Fruit fly (Drosophila melanogaster) whole organism, embryonic: ENCODE results near the gene spg.

Experiments
- Blimp-1 ChIP-seq: fragments of 200-800 bp; sonication (Bioruptor generic); optimal IDR thresholded peaks from 3 replicates; lab custom pipeline; 2018; ENCODE audit warnings: missing biosample characterization, missing genetic modification characterization, mild to moderate bottlenecking, moderate library complexity, missing genetic modification reagents
- C15 ChIP-seq: fragments of 200-800 bp; sonication (Bioruptor generic); IDR thresholded peaks from 3 replicates; pipeline ENCODE4 v1.3.6; 2022; ENCODE audit warnings: missing biosample characterization, missing genetic modification characterization
- CG1024 ChIP-seq: fragments of 200-800 bp; sonication (Bioruptor generic); IDR thresholded peaks from 2 replicates; pipeline ENCODE4 v1.3.6; 2022; ENCODE audit warnings: missing biosample characterization, missing genetic modification characterization
- CG10366 ChIP-seq: fragments of 200-800 bp; sonication (Bioruptor generic); IDR thresholded peaks from 2 replicates; pipeline ENCODE4 v1.3.6; 2022; ENCODE audit warnings: missing biosample characterization, missing genetic modification characterization
- CG12236 ChIP-seq: fragments of 200-800 bp; sonication (Bioruptor generic); optimal IDR thresholded peaks from 2 replicates; lab custom pipeline; 2016; ENCODE audit warnings: missing biosample characterization, missing genetic modification characterization
- CG13775 ChIP-seq: fragments of 200-800 bp; sonication (Bioruptor generic); optimal IDR thresholded peaks from 3 replicates; lab custom pipeline; 2017; ENCODE audit warnings: missing biosample characterization, mild to moderate bottlenecking, missing genetic modification characterization
- CG13894 ChIP-seq: fragments of 200-800 bp; sonication (Bioruptor generic); optimal IDR thresholded peaks from 3 replicates; lab custom pipeline; 2018; ENCODE audit warnings: missing biosample characterization, mild to moderate bottlenecking, missing genetic modification characterization, moderate library complexity
- CG1647 ChIP-seq: fragments of 200-800 bp; sonication (Bioruptor generic); optimal IDR thresholded peaks from 3 replicates; lab custom pipeline; 2016; ENCODE audit warnings: missing biosample characterization, missing genetic modification characterization
- CG16863 ChIP-seq: fragments of 200-800 bp; sonication (Bioruptor generic); optimal IDR thresholded peaks from 3 replicates; lab custom pipeline; 2016; ENCODE audit warnings: missing biosample characterization, missing genetic modification characterization
- CG17612 ChIP-seq: fragments of 200-800 bp; sonication (Bioruptor generic); IDR thresholded peaks from 2 replicates; pipeline ENCODE4 v1.3.6; 2022; ENCODE audit warnings: missing biosample characterization, missing genetic modification characterization
- CG18262 ChIP-seq: fragments of 200-800 bp; optimal IDR thresholded peaks from 3 replicates; lab custom pipeline; 2019; ENCODE audit warnings: missing biosample characterization, mild to moderate bottlenecking, missing genetic modification characterization, moderate library complexity
- CG4707 ChIP-seq: fragments of 200-800 bp; sonication (Bioruptor generic); optimal IDR thresholded peaks from 2 replicates; lab custom pipeline; 2018; ENCODE audit warnings: missing biosample characterization, mild to moderate bottlenecking, missing genetic modification characterization, moderate library complexity
- CG5953 ChIP-seq: fragments of 200-800 bp; sonication (Bioruptor generic); IDR thresholded peaks from 2 replicates; pipeline ENCODE4 v1.3.6; 2022; ENCODE audit warnings: missing biosample characterization, missing genetic modification characterization
- CG6175 ChIP-seq: fragments of 200-800 bp; sonication (Bioruptor generic); IDR thresholded peaks from 3 replicates; pipeline ENCODE4 v1.3.6; 2022; ENCODE audit warnings: missing biosample characterization, missing genetic modification characterization
- CG6813 ChIP-seq: fragments of 200-800 bp; sonication (Bioruptor generic); optimal IDR thresholded peaks from 2 replicates; lab custom pipeline; 2017; ENCODE audit warnings: missing biosample characterization, missing genetic modification characterization, mild to moderate bottlenecking, moderate library complexity, missing genetic modification reagents
- CG8924 ChIP-seq: fragments of 200-800 bp; optimal IDR thresholded peaks from 3 replicates; lab custom pipeline; 2019; ENCODE audit warnings: missing biosample characterization, mild to moderate bottlenecking, missing genetic modification characterization, moderate library complexity
- D19B ChIP-seq: fragments of 200-800 bp; sonication (Bioruptor generic); optimal IDR thresholded peaks from 2 replicates; lab custom pipeline; 2017; ENCODE audit warnings: missing biosample characterization, mild to moderate bottlenecking, missing genetic modification characterization
- Ets97D ChIP-seq: fragments of 200-800 bp; sonication (Bioruptor generic); optimal IDR thresholded peaks from 3 replicates; lab custom pipeline; 2016; ENCODE audit warnings: missing biosample characterization, missing genetic modification characterization
- Fer2 ChIP-seq: fragments of 200-800 bp; sonication (Bioruptor generic); optimal IDR thresholded peaks from 2 replicates; lab custom pipeline; 2018; ENCODE audit warnings: missing biosample characterization, mild to moderate bottlenecking, missing genetic modification characterization, moderate library complexity
- HLH3B ChIP-seq: fragments of 200-800 bp; sonication (Bioruptor generic); IDR thresholded peaks from 2 replicates; pipeline ENCODE4 v1.3.6; 2022; ENCODE audit warnings: missing biosample characterization, missing genetic modification characterization
- NC2α ChIP-seq: fragments of 200-800 bp; sonication (Bioruptor generic); optimal IDR thresholded peaks from 2 replicates; lab custom pipeline; 2016; ENCODE audit warnings: missing biosample characterization, missing genetic modification characterization
- Nf-YC ChIP-seq: fragments of 200-800 bp; optimal IDR thresholded peaks from 3 replicates; lab custom pipeline; 2019; ENCODE audit warnings: missing biosample characterization, mild to moderate bottlenecking, missing genetic modification characterization, moderate library complexity
- Sox102F ChIP-seq: fragments of 200-800 bp; sonication (Bioruptor generic); optimal IDR thresholded peaks from 2 replicates; lab custom pipeline; 2018; ENCODE audit warnings: missing biosample characterization, mild to moderate bottlenecking, missing genetic modification characterization, moderate library complexity
- Tbp ChIP-seq: fragments of >200 bp; optimal IDR thresholded peaks from 2 replicates; lab custom pipeline; 2018; ENCODE audit warnings: missing biosample characterization, missing genetic modification characterization
- ac ChIP-seq: fragments of 200-800 bp; sonication (Bioruptor generic); optimal IDR thresholded peaks from 3 replicates; lab custom pipeline; 2017; ENCODE audit warnings: missing biosample characterization, mild to moderate bottlenecking, missing genetic modification characterization
- bowl ChIP-seq: fragments of 200-800 bp; sonication (Bioruptor generic); IDR thresholded peaks from 2 replicates; pipeline ENCODE4 v1.3.6; 2022; ENCODE audit warnings: missing biosample characterization, missing genetic modification characterization
- br ChIP-seq: fragments of >200 bp; optimal IDR thresholded peaks from 2 replicates; lab custom pipeline; 2017
- cato ChIP-seq: fragments of 200-800 bp; sonication (Bioruptor generic); optimal IDR thresholded peaks from 2 replicates; lab custom pipeline; 2016; ENCODE audit warnings: missing biosample characterization, missing genetic modification characterization, borderline replicate concordance
- caup ChIP-seq: fragments of 200-800 bp; sonication (Bioruptor generic); optimal IDR thresholded peaks from 3 replicates; lab custom pipeline; 2017; ENCODE audit warnings: missing biosample characterization, mild to moderate bottlenecking, missing genetic modification characterization, moderate library complexity; ENCODE audit not compliant: severe bottlenecking
- chinmo ChIP-seq: fragments of 200-800 bp; sonication (Bioruptor generic); IDR thresholded peaks from 4 replicates; pipeline ENCODE4 v1.3.6; 2022; ENCODE audit warnings: missing biosample characterization, missing genetic modification characterization; ENCODE audit not compliant: partially characterized antibody
- corto ChIP-seq: fragments of 200-800 bp; sonication (Bioruptor generic); optimal IDR thresholded peaks from 2 replicates; lab custom pipeline; 2016; ENCODE audit warnings: missing biosample characterization, mild to moderate bottlenecking, missing genetic modification characterization, moderate library complexity
- fd96Cb ChIP-seq: fragments of 200-800 bp; sonication (Bioruptor generic); optimal IDR thresholded peaks from 2 replicates; lab custom pipeline; 2018; ENCODE audit warnings: missing biosample characterization, mild to moderate bottlenecking, missing genetic modification characterization, moderate library complexity
- gem ChIP-seq: fragments of 200-800 bp; sonication (Bioruptor generic); optimal IDR thresholded peaks from 2 replicates; lab custom pipeline; 2019; ENCODE audit warnings: missing biosample characterization, mild to moderate bottlenecking, missing genetic modification characterization, moderate library complexity
- gt ChIP-seq: fragments of 200-800 bp; sonication (Bioruptor generic); IDR thresholded peaks from 2 replicates; pipeline ENCODE4 v1.3.6; 2022; ENCODE audit warnings: missing biosample characterization, missing genetic modification characterization
- kni ChIP-seq: fragments of 200-800 bp; sonication (Bioruptor generic); optimal IDR thresholded peaks from 3 replicates; lab custom pipeline; 2017; ENCODE audit warnings: mild to moderate bottlenecking, missing biosample characterization, missing genetic modification reagents, missing genetic modification characterization
- knrl ChIP-seq: fragments of 200-800 bp; sonication (Bioruptor generic); IDR thresholded peaks from 3 replicates; pipeline ENCODE4 v1.3.6; 2022; ENCODE audit warnings: missing biosample characterization, missing genetic modification characterization; ENCODE audit not compliant: partially characterized antibody
- lola ChIP-seq, 3 experiments: fragments of >200 bp in 2 of 3; fragments of 200-800 bp in 1 of 3; sonication (Bioruptor generic) in 1 of 3; optimal IDR thresholded peaks; 2 replicates each; lab custom pipeline; 2017 to 2019; ENCODE audit warnings: missing biosample characterization in 3 of 3, missing genetic modification characterization in 3 of 3, mild to moderate bottlenecking in 1 of 3, moderate library complexity in 1 of 3
- maf-S ChIP-seq: fragments of 200-800 bp; sonication (Bioruptor generic); optimal IDR thresholded peaks from 2 replicates; lab custom pipeline; 2016; ENCODE audit warnings: missing biosample characterization, missing genetic modification characterization
- psq ChIP-seq: fragments of 200-800 bp; sonication (Bioruptor generic); optimal IDR thresholded peaks from 2 replicates; lab custom pipeline; 2017; ENCODE audit warnings: missing biosample characterization, missing genetic modification characterization
- ranshi ChIP-seq: fragments of 200-800 bp; sonication (Bioruptor generic); IDR thresholded peaks from 2 replicates; pipeline ENCODE4 v1.3.6; 2022; ENCODE audit warnings: missing biosample characterization, missing genetic modification characterization
- rib ChIP-seq: fragments of 200-800 bp; sonication (Bioruptor generic); IDR thresholded peaks from 2 replicates; pipeline ENCODE4 v1.3.6; 2022; ENCODE audit warnings: missing biosample characterization, missing genetic modification characterization
- seq ChIP-seq: fragments of 200-800 bp; sonication (Bioruptor generic); IDR thresholded peaks from 2 replicates; pipeline ENCODE4 v1.3.6; 2022; ENCODE audit warnings: missing biosample characterization, missing genetic modification characterization
- slp2 ChIP-seq: fragments of 200-800 bp; sonication (Bioruptor generic); optimal IDR thresholded peaks from 2 replicates; lab custom pipeline; 2016; ENCODE audit warnings: missing biosample characterization, missing genetic modification characterization
- sr ChIP-seq: fragments of 200-800 bp; sonication (Bioruptor generic); IDR thresholded peaks from 3 replicates; pipeline ENCODE4 v1.3.6; 2022; ENCODE audit warnings: missing biosample characterization, missing genetic modification characterization
- stwl ChIP-seq: fragments of 200-800 bp; sonication (Bioruptor generic); optimal IDR thresholded peaks from 3 replicates; lab custom pipeline; 2018; ENCODE audit warnings: missing biosample characterization, mild to moderate bottlenecking, missing genetic modification characterization, moderate library complexity
- tgo ChIP-seq: fragments of 200-800 bp; sonication (Bioruptor generic); IDR thresholded peaks from 3 replicates; pipeline ENCODE4 v1.3.6; 2022; ENCODE audit warnings: missing biosample characterization, missing genetic modification characterization
- trem ChIP-seq: fragments of 200-800 bp; optimal IDR thresholded peaks from 3 replicates; lab custom pipeline; 2019; ENCODE audit warnings: missing biosample characterization, mild to moderate bottlenecking, missing genetic modification characterization, moderate library complexity
- z ChIP-seq: fragments of 200-800 bp; sonication (Bioruptor generic); IDR thresholded peaks from 3 replicates; pipeline ENCODE4 v1.3.6; 2022; ENCODE audit warnings: missing biosample characterization, missing genetic modification characterization
- zf30C ChIP-seq: fragments of 200-800 bp; sonication (Bioruptor generic); optimal IDR thresholded peaks from 3 replicates; lab custom pipeline; 2018; ENCODE audit warnings: missing biosample characterization, mild to moderate bottlenecking, missing genetic modification characterization

Gene spg

dm6 chr3R:28844611-28845376, at the start of gene spg, which contains the start of gene Apc:
Gene spg, plus strand, starts transcription at chr3R:28845270.
Gene Apc, minus strand, starts transcription at chr3R:28844748.
- peak; percentile 10 for TF ChIP-seq CG16863
- TF ChIP-seq slp2 (GFP tag; lab: Kevin White, UChicago): peak; percentile 17
- TF ChIP-seq CG6175: no peak
- peak; percentile 59 for TF ChIP-seq caup (GFP tag; lab: Kevin White, UChicago)
- peak; percentile 37 for TF ChIP-seq cato
- peak; percentile 71 for TF ChIP-seq CG4707 (GFP tag; lab: Kevin White, UChicago)
- peak in 1 of 3 experiments; percentile 43 for TF ChIP-seq lola (GFP tag; optimal IDR thresholded peaks at IDR 0.05; lab: Kevin White, UChicago)
- peak; percentile 63 for TF ChIP-seq Ets97D
- TF ChIP-seq CG1024: no peak
- peak; percentile 2 for TF ChIP-seq fd96Cb (tag; lab: Kevin White, UChicago)
- peak; percentile 44 for TF ChIP-seq CG18262 (tag; lab: Kevin White, UChicago)
- peak; percentile 32; the same call in 1 of the 2 replicates for TF ChIP-seq HLH3B (GFP tag; lab: Robert Waterston, UW)
- 0 out of 4 replicates have a peak, but pooled peaks have one; percentile 17 for TF ChIP-seq chinmo
- no peak for TF ChIP-seq CG17612
- TF ChIP-seq CG13894 (tag; lab: Kevin White, UChicago): peak; percentile 33
- no peak for TF ChIP-seq CG12236 (GFP tag; lab: Kevin White, UChicago)
- TF ChIP-seq CG1647 (GFP tag; lab: Kevin White, UChicago): no peak
- TF ChIP-seq ranshi: peak; percentile 50; the same call in 1 of the 2 replicates
- no peak for TF ChIP-seq psq
- TF ChIP-seq tgo: no peak
- no peak for TF ChIP-seq zf30C (GFP tag; lab: Kevin White, UChicago)
- 0 out of 2 replicates have a peak, but pooled peaks have one; percentile 40 for TF ChIP-seq seq (GFP tag; lab: Robert Waterston, UW)
- TF ChIP-seq D19B (GFP tag; lab: Kevin White, UChicago): no peak
- TF ChIP-seq rib (GFP tag; lab: Robert Waterston, UW): peak; percentile 78
- no peak for TF ChIP-seq gt
- TF ChIP-seq ac (GFP tag; lab: Kevin White, UChicago): peak; percentile 8
- TF ChIP-seq Tbp (GFP tag; lab: Kevin White, UChicago): peak; percentile 92
- no peak; the same call in 1 of the 2 replicates for TF ChIP-seq bowl (GFP tag; lab: Robert Waterston, UW)
- peak; percentile 75; the same call in 2 of the 3 replicates for TF ChIP-seq sr
- TF ChIP-seq stwl (tag; lab: Kevin White, UChicago): peak; percentile 34
- peak; percentile 11 for TF ChIP-seq CG8924
- peak; percentile 80 for TF ChIP-seq knrl
- TF ChIP-seq C15 (GFP tag; lab: Robert Waterston, UW): no peak; the same call in 2 of the 3 replicates
- peak; percentile 17 for TF ChIP-seq Sox102F (GFP tag; lab: Kevin White, UChicago)
- TF ChIP-seq maf-S (GFP tag; lab: Kevin White, UChicago): no peak
- TF ChIP-seq CG10366: 0 out of 2 replicates have a peak, but pooled peaks have one; percentile 10
- TF ChIP-seq NC2α: peak; percentile 76
- TF ChIP-seq Blimp-1 (GFP tag; lab: Kevin White, UChicago): no peak
- peak; percentile 51 for TF ChIP-seq trem (tag; lab: Kevin White, UChicago)
- no peak for TF ChIP-seq corto (GFP tag; lab: Kevin White, UChicago)
- TF ChIP-seq Fer2: no peak
- peak; percentile 16 for TF ChIP-seq kni (GFP tag; lab: Kevin White, UChicago)
- TF ChIP-seq gem (tag; lab: Kevin White, UChicago): peak; percentile 50
- peak; percentile 3 for TF ChIP-seq CG13775 (GFP tag; lab: Kevin White, UChicago)
- TF ChIP-seq z: no peak
- no peak for TF ChIP-seq br (lab: Kevin White, UChicago)
- peak; percentile 46 for TF ChIP-seq Nf-YC (tag; lab: Kevin White, UChicago)
- TF ChIP-seq CG6813 (GFP tag; lab: Kevin White, UChicago): peak; percentile 61
- TF ChIP-seq CG5953 (GFP tag; lab: Robert Waterston, UW): no peak
